Worm (Caenorhabditis elegans) whole organism, midembryonic: ENCODE data around the gene erd-2.1.

ENCODE experiments used
- T22C8.4 ChIP-seq: fragments of 200-800 bp; sonication (Bioruptor generic); IDR thresholded peaks from 2 replicates; pipeline ENCODE4 v1.3.6; 2022; ENCODE audit warnings: missing genetic modification characterization, missing compliant biosample characterization
- cog-1 ChIP-seq: sonication (generic microtip); optimal IDR thresholded peaks from 2 replicates; lab custom pipeline; 2016; ENCODE audit warnings: missing genetic modification characterization, missing compliant biosample characterization
- flt-1 ChIP-seq: fragments of 200-800 bp; sonication (Bioruptor generic); IDR thresholded peaks from 2 replicates; pipeline ENCODE4 v1.3.6; 2022; ENCODE audit warnings: missing genetic modification characterization, missing compliant biosample characterization
- klf-2 ChIP-seq: fragments of 200-800 bp; sonication (Bioruptor generic); conservative IDR thresholded peaks from 2 replicates; pipeline ENCODE4 v1.3.6; 2022; ENCODE audit warnings: missing genetic modification reagents, missing genetic modification characterization, missing compliant biosample characterization
- med-1 ChIP-seq: sonication (generic microtip); optimal IDR thresholded peaks from 2 replicates; lab custom pipeline; 2017; ENCODE audit warnings: missing genetic modification characterization, mild to moderate bottlenecking, missing compliant biosample characterization, antibody characterized with exemption, missing genetic modification reagents; ENCODE audit not compliant: insufficient read depth
- ref-1 ChIP-seq: fragments of 200-800 bp; sonication (Bioruptor generic); conservative IDR thresholded peaks from 2 replicates; pipeline ENCODE4 v1.3.6; 2022; ENCODE audit warnings: missing genetic modification reagents, missing genetic modification characterization, missing compliant biosample characterization
- tab-1 ChIP-seq: fragments of 200-800 bp; sonication (Bioruptor generic); IDR thresholded peaks from 2 replicates; pipeline ENCODE4 v1.3.6; 2022; ENCODE audit warnings: missing genetic modification characterization, missing compliant biosample characterization
- ztf-23 ChIP-seq: fragments of 200-800 bp; sonication (Bioruptor generic); IDR thresholded peaks from 2 replicates; pipeline ENCODE4 v1.3.6; 2022; ENCODE audit warnings: missing genetic modification reagents, missing genetic modification characterization, missing compliant biosample characterization
- ztf-29 ChIP-seq: fragments of 200-800 bp; sonication (Bioruptor generic); IDR thresholded peaks from 2 replicates; pipeline ENCODE4 v1.3.6; 2022; ENCODE audit warnings: missing genetic modification reagents, missing genetic modification characterization, missing compliant biosample characterization

Gene erd-2.1

ce11 chrX:10158716-10159115 lies at the start of gene erd-2.1:
Gene erd-2.1 (minus strand): TSS chrX:10158829.
- no peak for TF ChIP-seq klf-2 (GFP tag; lab: Robert Waterston, UW)
- TF ChIP-seq ref-1 (GFP tag; lab: Robert Waterston, UW) = no peak
- no peak for TF ChIP-seq ztf-23 (GFP tag; lab: Robert Waterston, UW)
- peak; percentile 18; the same call in 1 of the 2 replicates for TF ChIP-seq ztf-29 (GFP tag; lab: Robert Waterston, UW)
- no peak for TF ChIP-seq tab-1
- no peak for TF ChIP-seq cog-1 (tag; lab: Kevin White, UChicago)
- TF ChIP-seq med-1 (GFP tag; lab: Kevin White, UChicago) = no peak

- TF ChIP-seq ztf-29 (GFP tag; lab: Robert Waterston, UW) (no peak), flt-1 (GFP tag; lab: Robert Waterston, UW) (peak; percentile 14; the same call in 1 of the 2 replicates)
Measured at ce11 chrX:10206008-10206407, 47.4 kb upstream of the erd-2.1 start.

ce11 chrX:10205321-10205720 lies 46.7 kb upstream of the erd-2.1 start, which contains the start of gene sex-1:
Gene sex-1 (minus strand): TSS chrX:10205421.
- TF ChIP-seq med-1 (GFP tag; lab: Kevin White, UChicago) (no peak), T22C8.4 (GFP tag; lab: Robert Waterston, UW) (no peak), klf-2 (GFP tag; lab: Robert Waterston, UW) (no peak), cog-1 (tag; lab: Kevin White, UChicago) (no peak), tab-1 (no peak), ztf-23 (GFP tag; lab: Robert Waterston, UW) (no peak), ztf-29 (GFP tag; lab: Robert Waterston, UW) (no peak), flt-1 (GFP tag; lab: Robert Waterston, UW) (no peak), ref-1 (GFP tag; lab: Robert Waterston, UW) (no peak)

- TF ChIP-seq flt-1 (GFP tag; lab: Robert Waterston, UW) = peak; percentile 62; the same call in 1 of the 2 replicates
- peak; percentile 55 for TF ChIP-seq cog-1 (tag; lab: Kevin White, UChicago)
- TF ChIP-seq ztf-23 (GFP tag; lab: Robert Waterston, UW) = no peak
Measured at ce11 chrX:10204313-10205063, 45.9 kb upstream of the erd-2.1 start.

ce11 chrX:10203501-10203900 lies 44.9 kb upstream of the erd-2.1 start:
- TF ChIP-seq ref-1 (GFP tag; lab: Robert Waterston, UW) (no peak), klf-2 (GFP tag; lab: Robert Waterston, UW) (no peak), tab-1 (no peak), flt-1 (GFP tag; lab: Robert Waterston, UW) (no peak), T22C8.4 (GFP tag; lab: Robert Waterston, UW) (no peak), cog-1 (tag; lab: Kevin White, UChicago) (no peak), med-1 (GFP tag; lab: Kevin White, UChicago) (no peak), ztf-23 (GFP tag; lab: Robert Waterston, UW) (no peak), ztf-29 (GFP tag; lab: Robert Waterston, UW) (no peak)

- TF ChIP-seq ztf-29 (GFP tag; lab: Robert Waterston, UW) (no peak), T22C8.4 (GFP tag; lab: Robert Waterston, UW) (no peak), tab-1 (no peak), flt-1 (GFP tag; lab: Robert Waterston, UW) (no peak), klf-2 (GFP tag; lab: Robert Waterston, UW) (no peak), ztf-23 (GFP tag; lab: Robert Waterston, UW) (no peak), cog-1 (tag; lab: Kevin White, UChicago) (no peak), ref-1 (GFP tag; lab: Robert Waterston, UW) (no peak), med-1 (GFP tag; lab: Kevin White, UChicago) (no peak)
Measured at ce11 chrX:10199202-10199601, 40.6 kb upstream of the erd-2.1 start.

ce11 chrX:10197204-10197756 lies 38.7 kb upstream of the erd-2.1 start, which contains the start of gene nucb-1:
Gene nucb-1 (plus strand): TSS chrX:10197706.
- TF ChIP-seq cog-1 (tag; lab: Kevin White, UChicago) (peak; percentile 68), T22C8.4 (GFP tag; lab: Robert Waterston, UW) (no peak), ztf-29 (GFP tag; lab: Robert Waterston, UW) (no peak), klf-2 (GFP tag; lab: Robert Waterston, UW) (no peak), ztf-23 (GFP tag; lab: Robert Waterston, UW) (0 out of 2 replicates have a peak, but pooled peaks have one; percentile 23)

ce11 chrX:10194327-10195096 lies 35.9 kb upstream of the erd-2.1 start, which contains the start of gene myrf-2:
Gene myrf-2 (minus strand): TSS chrX:10194377.
- TF ChIP-seq T22C8.4 (GFP tag; lab: Robert Waterston, UW) = no peak
- no peak for TF ChIP-seq ztf-29 (GFP tag; lab: Robert Waterston, UW)
- TF ChIP-seq flt-1 (GFP tag; lab: Robert Waterston, UW) = no peak
- no peak for TF ChIP-seq med-1 (GFP tag; lab: Kevin White, UChicago)
- TF ChIP-seq klf-2 (GFP tag; lab: Robert Waterston, UW) = no peak
- TF ChIP-seq ztf-23 (GFP tag; lab: Robert Waterston, UW) = no peak
- TF ChIP-seq ref-1 (GFP tag; lab: Robert Waterston, UW) = no peak
- no peak for TF ChIP-seq tab-1
- TF ChIP-seq cog-1 (tag; lab: Kevin White, UChicago) = no peak
